Worm (Caenorhabditis elegans): Measurements from ENCODE around the gene frpr-21.

DNA sequence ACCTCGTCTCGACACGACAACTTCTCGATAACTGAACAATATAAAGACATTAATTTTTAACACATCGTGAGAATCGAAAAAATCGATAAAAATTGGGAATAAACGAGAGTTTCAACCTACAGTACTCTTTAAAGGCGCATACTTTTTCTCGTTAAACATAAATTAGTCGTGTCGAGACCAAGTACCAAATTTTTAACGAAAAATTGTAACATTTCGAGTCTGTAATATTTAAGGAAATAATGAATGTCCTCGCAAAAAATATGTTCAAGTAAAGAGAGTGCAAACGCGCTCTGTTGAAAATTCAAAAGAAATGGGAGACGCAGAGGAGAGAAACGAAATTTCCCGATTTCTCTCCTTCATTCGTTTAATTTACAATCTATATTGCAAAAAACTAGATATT is 28.5 kb upstream of the frpr-21 start:
- TF ChIP-seq him-1 (tag; optimal IDR thresholded peaks at IDR 0.05) = no peak
- TF ChIP-seq dao-5 (tag; optimal IDR thresholded peaks at IDR 0.05) = no peak

All from whole organism, L4/young adult.